Fruit fly (Drosophila melanogaster) whole organism: Measurements from ENCODE around the gene slmb.

ENCODE experiments used
- CG8478 ChIP-seq: fragments of >200 bp; optimal IDR thresholded peaks from 2 replicates; lab custom pipeline; 2018; ENCODE audit warnings: inconsistent platforms
- Dll ChIP-seq: fragments of >200 bp; optimal IDR thresholded peaks from 2 replicates; lab custom pipeline; 2017
- EcR ChIP-seq, 2 experiments: fragments of >200 bp; optimal IDR thresholded peaks; 2 replicates each; lab custom pipeline; 2017; ENCODE audit warnings: missing biosample characterization in 2 of 2, missing genetic modification characterization in 2 of 2, missing genetic modification reagents in 2 of 2
- pan ChIP-seq: fragments of >200 bp; optimal IDR thresholded peaks from 2 replicates; lab custom pipeline; 2017
- psq ChIP-seq: fragments of >200 bp; optimal IDR thresholded peaks from 2 replicates; lab custom pipeline; 2017
- usp ChIP-seq: fragments of >200 bp; optimal IDR thresholded peaks from 2 replicates; lab custom pipeline; 2017; ENCODE audit warnings: missing biosample characterization, missing genetic modification characterization, mixed read lengths

Gene slmb

DNA sequence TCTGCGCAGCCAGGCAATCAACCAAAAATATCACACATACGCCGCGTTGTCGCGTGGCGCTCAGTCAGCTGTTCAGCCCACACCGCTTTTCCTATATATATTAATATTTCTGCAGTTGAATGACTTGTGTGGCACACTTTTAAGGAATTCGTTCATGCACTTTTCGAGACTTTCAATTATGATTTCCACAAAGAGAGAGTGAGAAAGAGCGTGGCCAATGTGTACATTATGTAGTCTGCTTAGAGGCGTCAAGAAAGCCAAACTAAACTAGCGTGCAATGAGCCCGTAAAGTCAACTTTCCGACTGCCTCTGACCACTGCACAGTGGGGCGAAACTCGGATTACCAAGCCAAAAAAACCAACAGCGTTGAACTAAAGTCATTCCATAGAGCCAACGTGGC lies 26.8 kb upstream of the slmb start:
- TF ChIP-seq usp (GFP tag; lab: Kevin White, UChicago) (no peak), Dll (no peak), CG8478 (lab: Kevin White, UChicago) (no peak), psq (no peak), pan (lab: Kevin White, UChicago) (no peak), EcR (GFP tag; optimal IDR thresholded peaks at IDR 0.05; lab: Kevin White, UChicago) (no peak)

dm6 chr3R:21152856-21153278 lies 25.6 kb upstream of the slmb start:
- no peak for TF ChIP-seq psq
- no peak for TF ChIP-seq Dll
- TF ChIP-seq usp (GFP tag; lab: Kevin White, UChicago), result no peak
- no peak for TF ChIP-seq pan (lab: Kevin White, UChicago)

dm6 chr3R:21151090-21151870 lies 24.0 kb upstream of the slmb start:
- TF ChIP-seq psq, result no peak
- no peak for TF ChIP-seq Dll
- TF ChIP-seq usp (GFP tag; lab: Kevin White, UChicago), result no peak
- no peak for TF ChIP-seq CG8478 (lab: Kevin White, UChicago)
- TF ChIP-seq pan (lab: Kevin White, UChicago), result no peak
- TF ChIP-seq EcR (GFP tag; optimal IDR thresholded peaks at IDR 0.05; lab: Kevin White, UChicago), result no peak

- no peak for TF ChIP-seq psq
- no peak for TF ChIP-seq EcR (GFP tag; optimal IDR thresholded peaks at IDR 0.05; lab: Kevin White, UChicago)
- no peak for TF ChIP-seq pan (lab: Kevin White, UChicago)
- no peak for TF ChIP-seq usp (GFP tag; lab: Kevin White, UChicago)
- TF ChIP-seq CG8478 (lab: Kevin White, UChicago), result no peak
- no peak for TF ChIP-seq Dll
Measured at dm6 chr3R:21150090-21150489, 22.8 kb upstream of the slmb start.

DNA sequence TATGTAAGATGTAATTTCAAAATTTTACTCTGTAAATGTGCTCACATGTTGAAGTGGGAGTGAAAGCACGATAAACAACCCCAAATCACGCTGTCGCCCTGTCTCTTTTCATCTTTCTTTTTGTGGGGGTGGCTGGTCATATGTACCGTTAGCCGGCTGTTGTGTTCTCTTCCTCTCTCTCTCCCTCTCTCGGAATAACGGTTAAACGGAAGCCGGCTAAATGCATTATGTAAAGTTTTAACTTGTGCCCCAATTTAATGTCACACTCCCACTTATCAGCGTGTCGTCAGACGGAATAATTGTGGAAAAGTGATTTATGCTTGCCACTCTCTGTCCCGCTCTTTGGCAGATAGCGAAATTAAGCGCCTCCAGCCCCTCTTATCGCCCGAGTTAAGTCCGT lies 14.1 kb upstream of the slmb start:
- no peak for TF ChIP-seq CG8478 (lab: Kevin White, UChicago)
- TF ChIP-seq pan (lab: Kevin White, UChicago), result no peak
- TF ChIP-seq psq, result no peak
- TF ChIP-seq Dll, result no peak
- TF ChIP-seq EcR (GFP tag; optimal IDR thresholded peaks at IDR 0.05; lab: Kevin White, UChicago), result no peak

dm6 chr3R:21140458-21140857 lies 13.2 kb upstream of the slmb start, which contains the start of gene SNF4Agamma:
Gene SNF4Agamma, plus strand, starts transcription at chr3R:21140739.
- TF ChIP-seq CG8478 (lab: Kevin White, UChicago) (no peak), Dll (no peak), pan (lab: Kevin White, UChicago) (no peak), EcR (GFP tag; optimal IDR thresholded peaks at IDR 0.05; lab: Kevin White, UChicago) (no peak), usp (GFP tag; lab: Kevin White, UChicago) (no peak), psq (no peak)

dm6 chr3R:21138220-21138754 lies 11.0 kb upstream of the slmb start, which contains the start of gene meigo:
Gene meigo, plus strand, starts transcription at chr3R:21138270.
- no peak for TF ChIP-seq pan (lab: Kevin White, UChicago)
- no peak for TF ChIP-seq Dll
- no peak for TF ChIP-seq CG8478 (lab: Kevin White, UChicago)
- no peak for TF ChIP-seq EcR (GFP tag; optimal IDR thresholded peaks at IDR 0.05; lab: Kevin White, UChicago)

DNA sequence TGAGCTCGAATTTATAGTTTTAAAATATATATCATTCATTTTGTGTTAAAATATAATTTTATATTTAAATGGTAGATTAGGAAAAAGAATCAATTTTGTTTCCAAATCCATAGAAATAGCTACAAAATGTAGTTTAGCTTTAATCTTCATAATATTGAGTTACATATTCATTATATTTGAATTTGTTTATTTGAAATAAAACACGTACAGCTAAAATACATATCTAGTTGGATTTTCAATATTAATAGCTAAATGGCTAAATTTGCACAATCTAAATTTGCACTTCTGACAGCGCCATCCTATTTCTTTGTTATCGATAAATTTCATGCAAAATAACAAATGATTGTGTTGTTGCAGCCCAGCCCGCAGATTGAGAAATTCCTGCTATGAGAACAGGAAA lies 6.7 kb upstream of the slmb start, which contains the start of gene Usp8:
Gene Usp8 (plus strand): TSS at position 312 of the 400 bp plus-strand sequence.
- TF ChIP-seq psq, result no peak
- TF ChIP-seq usp (GFP tag; lab: Kevin White, UChicago), result no peak
- no peak for TF ChIP-seq EcR (GFP tag; optimal IDR thresholded peaks at IDR 0.05; lab: Kevin White, UChicago)
- no peak for TF ChIP-seq CG8478 (lab: Kevin White, UChicago)
- no peak for TF ChIP-seq Dll
- no peak for TF ChIP-seq pan (lab: Kevin White, UChicago)

dm6 chr3R:21133517-21133916 lies 6.2 kb upstream of the slmb start, which contains the start of gene Trm7-34:
Gene Trm7-34, minus strand, starts transcription at chr3R:21133881.
- TF ChIP-seq Dll (no peak), pan (lab: Kevin White, UChicago) (no peak), usp (GFP tag; lab: Kevin White, UChicago) (no peak), CG8478 (lab: Kevin White, UChicago) (no peak), EcR (GFP tag; optimal IDR thresholded peaks at IDR 0.05; lab: Kevin White, UChicago) (no peak), psq (no peak)

DNA sequence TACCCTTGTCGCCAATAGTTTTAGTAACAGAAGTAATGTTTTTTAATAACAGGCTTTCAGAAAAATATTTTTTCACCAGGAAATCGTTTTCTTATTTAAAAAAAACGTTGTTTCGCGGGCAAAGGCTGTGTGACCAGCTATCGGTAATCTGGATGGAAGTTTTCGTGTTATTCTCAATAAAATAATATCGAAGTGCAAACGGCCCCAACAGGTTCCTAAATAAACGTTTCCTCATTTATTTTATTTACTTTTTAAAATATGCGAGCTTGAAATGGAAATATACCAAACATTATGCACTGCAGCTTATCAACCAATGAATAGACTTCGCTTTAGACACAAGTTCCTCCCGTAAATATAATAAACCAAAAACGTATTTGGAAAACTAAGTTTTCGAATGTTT lies 2.8 kb upstream of the slmb start, which contains the start of gene Ice2:
Gene Ice2 (plus strand): TSS at position 167 of the 400 bp plus-strand sequence.
- TF ChIP-seq CG8478 (lab: Kevin White, UChicago) (no peak), psq (no peak), pan (lab: Kevin White, UChicago) (no peak), Dll (no peak), EcR (GFP tag; optimal IDR thresholded peaks at IDR 0.05; lab: Kevin White, UChicago) (no peak)

- TF ChIP-seq psq (no peak), Dll (no peak), CG8478 (lab: Kevin White, UChicago) (no peak), pan (lab: Kevin White, UChicago) (no peak), usp (GFP tag; lab: Kevin White, UChicago) (no peak), EcR (GFP tag; optimal IDR thresholded peaks at IDR 0.05; lab: Kevin White, UChicago) (no peak)
Measured at dm6 chr3R:21129617-21130016, 2.3 kb upstream of the slmb start, which contains the start of gene Obp93a. Gene Obp93a, minus strand, starts transcription at chr3R:21129717.

- TF ChIP-seq pan (lab: Kevin White, UChicago) (no peak), EcR (GFP tag; optimal IDR thresholded peaks at IDR 0.05; lab: Kevin White, UChicago) (no peak), Dll (no peak), usp (GFP tag; lab: Kevin White, UChicago) (no peak), psq (no peak), CG8478 (lab: Kevin White, UChicago) (peak; percentile 73)
Measured at dm6 chr3R:21126673-21127284, 506 bp downstream of the slmb start.
